Fruit fly (Drosophila melanogaster): Measurements from ENCODE around the gene Trs20.

dm6 chr3L:16141556-16141955, 10.1 kb upstream of the Trs20 start:
- TF ChIP-seq tj (GFP tag; optimal IDR thresholded peaks at IDR 0.05) (no peak), kay (GFP tag; ENCODE audit: borderline replicate concordance) (no peak), CG11617 (GFP tag; optimal IDR thresholded peaks at IDR 0.05) (no peak), Mnt (GFP tag; optimal IDR thresholded peaks at IDR 0.05) (no peak), Clk (GFP tag; optimal IDR thresholded peaks at IDR 0.05) (no peak), CG12768 (GFP tag; optimal IDR thresholded peaks at IDR 0.05) (no peak), toe (GFP tag; optimal IDR thresholded peaks at IDR 0.05) (no peak), cnc (optimal IDR thresholded peaks at IDR 0.05) (no peak), Hr96 (GFP tag; optimal IDR thresholded peaks at IDR 0.05) (no peak), CG7101 (tag; optimal IDR thresholded peaks at IDR 0.05) (no peak), CG7045 (GFP tag; optimal IDR thresholded peaks at IDR 0.05) (no peak), CG1620 (GFP tag; optimal IDR thresholded peaks at IDR 0.05) (no peak)
